Fruit fly (Drosophila melanogaster): ENCODE results near the gene CG33912.

DNA sequence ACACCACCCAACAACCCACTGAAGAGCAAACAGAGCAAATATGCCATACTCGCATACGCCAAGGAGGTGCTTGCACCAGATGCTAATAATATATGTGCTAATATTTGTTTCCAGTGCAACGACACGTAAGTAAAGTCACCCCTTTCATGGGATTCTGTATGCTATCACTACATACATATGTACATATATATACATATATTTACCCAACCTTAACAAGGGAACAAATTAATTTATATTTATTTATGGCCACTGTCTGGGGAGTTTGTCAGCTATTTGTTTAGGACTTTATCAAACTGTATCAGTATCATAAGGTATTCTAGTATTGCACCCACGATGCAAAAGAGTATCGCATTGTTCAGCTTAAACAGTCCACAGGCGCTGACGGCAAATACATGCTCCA is 18.1 kb downstream of the CG33912 start:
- TF ChIP-seq usp (GFP tag; optimal IDR thresholded peaks at IDR 0.05) (no peak), psq (optimal IDR thresholded peaks at IDR 0.05) (no peak), EcR (GFP tag; optimal IDR thresholded peaks at IDR 0.05) (no peak), Dll (optimal IDR thresholded peaks at IDR 0.05) (no peak)

Data from whole organism.